Worm (Caenorhabditis elegans): ENCODE data around the gene str-225.
"Not testable (repeated sequence)": the region's sequence is repeated elsewhere in the genome, so short reads cannot be mapped to it uniquely, and the experiment has no call there.

The str-225 gene

ce11 chrV:3505745-3506144, 1.9 kb upstream of the str-225 start:
- TF ChIP-seq hnd-1 (tag; optimal IDR thresholded peaks at IDR 0.05) (no peak), tbx-37 (GFP tag; conservative IDR thresholded peaks at IDR 0.05) (no peak), hmg-4 (GFP tag; optimal IDR thresholded peaks at IDR 0.05) (no peak), aly-1 (tag; optimal IDR thresholded peaks at IDR 0.05) (no peak), scrt-1 (GFP tag; IDR thresholded peaks at IDR 0.05) (no peak), ceh-13 (GFP tag; optimal IDR thresholded peaks at IDR 0.05) (no peak), ceh-36 (tag; optimal IDR thresholded peaks at IDR 0.05) (no peak), pes-1 (GFP tag; IDR thresholded peaks at IDR 0.05) (no peak), hmbx-1 (tag; optimal IDR thresholded peaks at IDR 0.05) (no peak), sea-1 (GFP tag; conservative IDR thresholded peaks at IDR 0.05) (no peak), F13C5.2 (tag; optimal IDR thresholded peaks at IDR 0.05) (no peak), tbx-11 (GFP tag; IDR thresholded peaks at IDR 0.05) (no peak), flt-1 (GFP tag; IDR thresholded peaks at IDR 0.05) (no peak), B0310.2 (tag; optimal IDR thresholded peaks at IDR 0.05) (no peak), ama-1 (optimal IDR thresholded peaks at IDR 0.05) (no peak), tra-4 (tag; optimal IDR thresholded peaks at IDR 0.05) (no peak), ets-7 (tag; optimal IDR thresholded peaks at IDR 0.05) (no peak)

ce11 chrV:3506252-3506651, 1.4 kb upstream of the str-225 start, which contains the start of gene ugt-64:
Gene ugt-64 (minus strand): TSS chrV:3506352.
- not testable (repeated sequence) for TF ChIP-seq pes-1 (GFP tag; IDR thresholded peaks at IDR 0.05); tbx-37 (GFP tag; conservative IDR thresholded peaks at IDR 0.05); aly-1 (tag; optimal IDR thresholded peaks at IDR 0.05)

ce11 chrV:3509878-3510277, 2.3 kb downstream of the str-225 start, which contains the start of gene str-228:
Gene str-228 (plus strand): TSS chrV:3510178.
- TF ChIP-seq ama-1 (optimal IDR thresholded peaks at IDR 0.05) (no peak), ets-7 (tag; optimal IDR thresholded peaks at IDR 0.05) (no peak), sea-1 (GFP tag; conservative IDR thresholded peaks at IDR 0.05) (no peak), tbx-11 (GFP tag; IDR thresholded peaks at IDR 0.05) (no peak), hnd-1 (tag; optimal IDR thresholded peaks at IDR 0.05) (no peak), hmg-4 (GFP tag; optimal IDR thresholded peaks at IDR 0.05) (no peak), pes-1 (GFP tag; IDR thresholded peaks at IDR 0.05) (no peak), flt-1 (GFP tag; IDR thresholded peaks at IDR 0.05) (no peak), tbx-37 (GFP tag; conservative IDR thresholded peaks at IDR 0.05) (no peak)

ce11 chrV:3512381-3512780, 4.8 kb downstream of the str-225 start, which contains the start of gene str-226:
Gene str-226 (plus strand): TSS chrV:3512681.
- TF ChIP-seq tra-4 (tag; optimal IDR thresholded peaks at IDR 0.05) = no peak
- no peak for TF ChIP-seq sea-1 (GFP tag; conservative IDR thresholded peaks at IDR 0.05)
- TF ChIP-seq hmbx-1 (tag; optimal IDR thresholded peaks at IDR 0.05) = no peak
- TF ChIP-seq flt-1 (GFP tag; IDR thresholded peaks at IDR 0.05) = no peak
- TF ChIP-seq hmg-4 (GFP tag; optimal IDR thresholded peaks at IDR 0.05) = no peak
- no peak for TF ChIP-seq ceh-36 (tag; optimal IDR thresholded peaks at IDR 0.05)
- no peak for TF ChIP-seq B0310.2 (tag; optimal IDR thresholded peaks at IDR 0.05)
- TF ChIP-seq ceh-13 (GFP tag; optimal IDR thresholded peaks at IDR 0.05) = no peak
- no peak for TF ChIP-seq ama-1 (optimal IDR thresholded peaks at IDR 0.05)
- no peak for TF ChIP-seq tbx-11 (GFP tag; IDR thresholded peaks at IDR 0.05)
- TF ChIP-seq tbx-37 (GFP tag; conservative IDR thresholded peaks at IDR 0.05) = no peak
- TF ChIP-seq ets-7 (tag; optimal IDR thresholded peaks at IDR 0.05) = no peak
- no peak for TF ChIP-seq aly-1 (tag; optimal IDR thresholded peaks at IDR 0.05)
- no peak for TF ChIP-seq hnd-1 (tag; optimal IDR thresholded peaks at IDR 0.05)
- TF ChIP-seq pes-1 (GFP tag; IDR thresholded peaks at IDR 0.05) = no peak
- TF ChIP-seq scrt-1 (GFP tag; IDR thresholded peaks at IDR 0.05) = no peak
- no peak for TF ChIP-seq F13C5.2 (tag; optimal IDR thresholded peaks at IDR 0.05)

- TF ChIP-seq ets-7 (tag; optimal IDR thresholded peaks at IDR 0.05) (no peak), B0310.2 (tag; optimal IDR thresholded peaks at IDR 0.05) (no peak), sea-1 (GFP tag; conservative IDR thresholded peaks at IDR 0.05) (no peak), F13C5.2 (tag; optimal IDR thresholded peaks at IDR 0.05) (no peak), scrt-1 (GFP tag; IDR thresholded peaks at IDR 0.05) (no peak), pes-1 (GFP tag; IDR thresholded peaks at IDR 0.05) (no peak), flt-1 (GFP tag; IDR thresholded peaks at IDR 0.05) (no peak), tbx-37 (GFP tag; conservative IDR thresholded peaks at IDR 0.05) (no peak), hnd-1 (tag; optimal IDR thresholded peaks at IDR 0.05) (no peak), tbx-11 (GFP tag; IDR thresholded peaks at IDR 0.05) (no peak), ceh-36 (tag; optimal IDR thresholded peaks at IDR 0.05) (no peak), ama-1 (optimal IDR thresholded peaks at IDR 0.05) (no peak), ceh-13 (GFP tag; optimal IDR thresholded peaks at IDR 0.05) (no peak), hmg-4 (GFP tag; optimal IDR thresholded peaks at IDR 0.05) (no peak), hmbx-1 (tag; optimal IDR thresholded peaks at IDR 0.05) (no peak), tra-4 (tag; optimal IDR thresholded peaks at IDR 0.05) (no peak), aly-1 (tag; optimal IDR thresholded peaks at IDR 0.05) (no peak)
Observed at ce11 chrV:3517889-3518288, 10.3 kb downstream of the str-225 start, which contains the start of gene str-227. Gene str-227 (plus strand): TSS chrV:3518189.

ce11 chrV:3523262-3523661, 15.6 kb downstream of the str-225 start, which contains the start of gene irg-1:
Gene irg-1 (plus strand): TSS chrV:3523587.
- no peak for TF ChIP-seq tbx-37 (GFP tag; conservative IDR thresholded peaks at IDR 0.05)
- TF ChIP-seq B0310.2 (tag; optimal IDR thresholded peaks at IDR 0.05) = no peak
- no peak for TF ChIP-seq aly-1 (tag; optimal IDR thresholded peaks at IDR 0.05)

- no peak for TF ChIP-seq hnd-1 (tag; optimal IDR thresholded peaks at IDR 0.05)
- no peak for TF ChIP-seq F13C5.2 (tag; optimal IDR thresholded peaks at IDR 0.05)
- TF ChIP-seq hmbx-1 (tag; optimal IDR thresholded peaks at IDR 0.05) = no peak
- TF ChIP-seq ama-1 (optimal IDR thresholded peaks at IDR 0.05) = no peak
- TF ChIP-seq hmg-4 (GFP tag; optimal IDR thresholded peaks at IDR 0.05) = no peak
- no peak for TF ChIP-seq aly-1 (tag; optimal IDR thresholded peaks at IDR 0.05)
- no peak for TF ChIP-seq tra-4 (tag; optimal IDR thresholded peaks at IDR 0.05)
- TF ChIP-seq tbx-37 (GFP tag; conservative IDR thresholded peaks at IDR 0.05) = no peak
- TF ChIP-seq sea-1 (GFP tag; conservative IDR thresholded peaks at IDR 0.05) = no peak
- TF ChIP-seq tbx-11 (GFP tag; IDR thresholded peaks at IDR 0.05) = no peak
- no peak for TF ChIP-seq flt-1 (GFP tag; IDR thresholded peaks at IDR 0.05)
Observed at ce11 chrV:3524970-3525369, 17.3 kb downstream of the str-225 start, which contains the start of gene T24A6.7. Gene T24A6.7 (plus strand): TSS chrV:3525270.

Data from whole organism, early embryonic.